Fruit fly (Drosophila melanogaster): ENCODE measurements around the gene PNUTS.

DNA sequence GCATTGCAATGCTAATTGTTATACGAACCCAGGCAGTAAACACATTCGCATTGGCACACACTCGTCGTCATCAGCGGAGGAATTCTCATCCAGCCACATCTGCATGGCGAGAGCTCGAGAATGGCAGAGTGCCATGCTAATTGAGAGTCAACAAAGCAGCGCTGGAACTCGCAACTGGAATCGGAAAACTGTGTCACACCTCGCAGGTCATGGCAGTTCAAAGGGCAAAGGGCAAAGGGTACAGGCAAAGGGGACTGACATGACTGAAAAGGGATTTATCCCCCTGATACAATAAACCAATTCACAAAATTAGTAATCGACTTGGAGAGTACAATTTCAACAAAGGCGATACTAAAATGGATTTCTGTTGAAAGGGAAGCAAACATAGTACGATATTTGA, 30.2 kb upstream of the PNUTS start:
- TF ChIP-seq CG8478 (optimal IDR thresholded peaks at IDR 0.05): no peak
- TF ChIP-seq psq (optimal IDR thresholded peaks at IDR 0.05): no peak
- TF ChIP-seq pan (optimal IDR thresholded peaks at IDR 0.05): no peak
- no peak for TF ChIP-seq usp (GFP tag; optimal IDR thresholded peaks at IDR 0.05)
- no peak for TF ChIP-seq Dll (optimal IDR thresholded peaks at IDR 0.05)
- peak in 1 of 2 experiments; percentile 19 for TF ChIP-seq EcR (GFP tag; optimal IDR thresholded peaks at IDR 0.05)

All from whole organism.